Fruit fly (Drosophila melanogaster) whole organism, prepupa: ENCODE measurements around the gene rogdi.

Experiments
- CG1621 ChIP-seq: fragments of 200-800 bp; sonication (Bioruptor generic); optimal IDR thresholded peaks from 3 replicates; lab custom pipeline; 2018; ENCODE audit warnings: missing biosample characterization, mild to moderate bottlenecking, missing genetic modification characterization
- CG7368 ChIP-seq: fragments of 200-800 bp; sonication (Bioruptor generic); optimal IDR thresholded peaks from 3 replicates; lab custom pipeline; 2016; ENCODE audit warnings: missing biosample characterization, missing genetic modification characterization
- Ets21C ChIP-seq: fragments of 200-800 bp; sonication (Bioruptor generic); optimal IDR thresholded peaks from 3 replicates; lab custom pipeline; 2016; ENCODE audit warnings: missing biosample characterization, missing genetic modification characterization
- Ets96B ChIP-seq: fragments of 200-800 bp; optimal IDR thresholded peaks from 2 replicates; lab custom pipeline; 2019; ENCODE audit warnings: missing biosample characterization, mild to moderate bottlenecking, missing genetic modification characterization, moderate library complexity
- Gug ChIP-seq: fragments of 200-800 bp; sonication (Bioruptor generic); IDR thresholded peaks from 2 replicates; pipeline ENCODE4 v1.3.6; 2022; ENCODE audit warnings: missing biosample characterization, missing genetic modification characterization
- Hr39 ChIP-seq: fragments of 200-800 bp; sonication (Bioruptor generic); optimal IDR thresholded peaks from 2 replicates; lab custom pipeline; 2016; ENCODE audit warnings: missing biosample characterization, missing genetic modification characterization
- Hr4 ChIP-seq: fragments of 200-800 bp; sonication (Bioruptor generic); optimal IDR thresholded peaks from 3 replicates; lab custom pipeline; 2016; ENCODE audit warnings: missing biosample characterization, missing genetic modification characterization
- Lpt ChIP-seq: fragments of 200-800 bp; sonication (Bioruptor generic); optimal IDR thresholded peaks from 3 replicates; lab custom pipeline; 2016; ENCODE audit warnings: missing biosample characterization, missing genetic modification characterization
- Sox102F ChIP-seq: fragments of 200-800 bp; sonication (Bioruptor generic); optimal IDR thresholded peaks from 2 replicates; lab custom pipeline; 2016; ENCODE audit warnings: missing biosample characterization, mild to moderate bottlenecking, missing genetic modification characterization
- net ChIP-seq: fragments of 200-800 bp; sonication (Bioruptor generic); optimal IDR thresholded peaks from 3 replicates; lab custom pipeline; 2016; ENCODE audit warnings: missing biosample characterization, missing genetic modification characterization
- ss ChIP-seq, 2 experiments: fragments of 200-800 bp; sonication (Bioruptor generic); optimal IDR thresholded peaks; 2 replicates in 1 of 2; 3 replicates in 1 of 2; lab custom pipeline; 2017 to 2018; ENCODE audit warnings: mild to moderate bottlenecking in 2 of 2, missing biosample characterization in 2 of 2, missing genetic modification characterization in 2 of 2, moderate library complexity in 1 of 2

- TF ChIP-seq Hr39 (no peak), Lpt (no peak), Hr4 (GFP tag; lab: Kevin White, UChicago) (no peak), Sox102F (GFP tag; lab: Kevin White, UChicago) (no peak), CG7368 (no peak), CG1621 (tag; lab: Kevin White, UChicago) (no peak), ss (GFP tag; optimal IDR thresholded peaks at IDR 0.05; lab: Kevin White, UChicago) (peak; percentile 17 to 46), Ets96B (no peak), Ets21C (GFP tag; lab: Kevin White, UChicago) (no peak), Gug (GFP tag; lab: Robert Waterston, UW) (no peak), net (GFP tag; lab: Kevin White, UChicago) (no peak)
These were observed 47.0 kb upstream of the rogdi start for dm6 chr3L:17002140-17002849.
